Worm (Caenorhabditis elegans) whole organism, L1 larva: ENCODE measurements around the gene tin-10.

Experiments
- ceh-82 ChIP-seq, 3 experiments: fragments of 150-350 bp in 1 of 3; sonication (generic microtip) in 2 of 3; optimal IDR thresholded peaks; 2 replicates each; lab custom pipeline; 2014 to 2017; ENCODE audit warnings: missing biosample characterization in 3 of 3, missing genetic modification characterization in 3 of 3
- ces-1 ChIP-seq: fragments of 150-350 bp; optimal IDR thresholded peaks from 2 replicates; lab custom pipeline; 2014; ENCODE audit warnings: missing biosample characterization, missing genetic modification reagents, missing genetic modification characterization
- fkh-10 ChIP-seq: sonication (generic microtip); optimal IDR thresholded peaks from 2 replicates; lab custom pipeline; 2017; ENCODE audit warnings: missing biosample characterization, missing genetic modification reagents, missing genetic modification characterization
- isw-1 ChIP-seq: fragments of 200-800 bp; sonication (Bioruptor generic); IDR thresholded peaks from 2 replicates; pipeline ENCODE4 v1.3.6; 2022; ENCODE audit warnings: missing genetic modification characterization, missing compliant biosample characterization
- lin-13 ChIP-seq: fragments of 150-350 bp; optimal IDR thresholded peaks from 2 replicates; lab custom pipeline; 2014; ENCODE audit warnings: missing biosample characterization, missing genetic modification reagents, missing genetic modification characterization
- nhr-11 ChIP-seq: fragments of 150-350 bp; optimal IDR thresholded peaks from 2 replicates; lab custom pipeline; 2014; ENCODE audit warnings: missing biosample characterization, missing genetic modification characterization
- nhr-12 ChIP-seq: sonication (generic microtip); optimal IDR thresholded peaks from 2 replicates; lab custom pipeline; 2017; ENCODE audit warnings: missing biosample characterization, missing genetic modification characterization
- nhr-19 ChIP-seq: fragments of 200-800 bp; sonication (Bioruptor generic); conservative IDR thresholded peaks from 2 replicates; pipeline ENCODE4 v1.3.6; 2022; ENCODE audit warnings: missing genetic modification characterization, missing compliant biosample characterization
- pqm-1 ChIP-seq: sonication (generic microtip); optimal IDR thresholded peaks from 3 replicates; lab custom pipeline; 2017; ENCODE audit warnings: missing biosample characterization, missing genetic modification characterization
- snpc-4 ChIP-seq: fragments of 150-350 bp; optimal IDR thresholded peaks from 2 replicates; lab custom pipeline; 2014; ENCODE audit warnings: missing biosample characterization, missing genetic modification characterization
- unc-62 ChIP-seq: fragments of 150-350 bp; optimal IDR thresholded peaks from 2 replicates; lab custom pipeline; 2014; ENCODE audit warnings: missing biosample characterization, missing genetic modification reagents, missing genetic modification characterization
- zag-1 ChIP-seq: fragments of 150-350 bp; optimal IDR thresholded peaks from 2 replicates; lab custom pipeline; 2014; ENCODE audit warnings: missing biosample characterization, missing genetic modification characterization

- TF ChIP-seq nhr-11 (tag; lab: Kevin White, UChicago) (no peak), isw-1 (GFP tag; lab: Robert Waterston, UW) (no peak), ceh-82 (tag; optimal IDR thresholded peaks at IDR 0.05; lab: Kevin White, UChicago) (no peak), pqm-1 (tag; lab: Kevin White, UChicago) (no peak), nhr-12 (tag; lab: Kevin White, UChicago) (no peak), ces-1 (GFP tag; lab: Kevin White, UChicago) (no peak), zag-1 (tag; lab: Kevin White, UChicago) (no peak), unc-62 (GFP tag; lab: Kevin White, UChicago) (no peak), lin-13 (GFP tag; lab: Kevin White, UChicago) (no peak), fkh-10 (GFP tag; lab: Kevin White, UChicago) (no peak), nhr-19 (GFP tag; lab: Robert Waterston, UW) (no peak), snpc-4 (tag; lab: Kevin White, UChicago) (no peak)
These were observed 21.3 kb downstream of the tin-10 start for ce11 chrIII:11481309-11481845.
